Worm (Caenorhabditis elegans): ENCODE measurements around the gene lgc-38.

lgc-38 gene

DNA sequence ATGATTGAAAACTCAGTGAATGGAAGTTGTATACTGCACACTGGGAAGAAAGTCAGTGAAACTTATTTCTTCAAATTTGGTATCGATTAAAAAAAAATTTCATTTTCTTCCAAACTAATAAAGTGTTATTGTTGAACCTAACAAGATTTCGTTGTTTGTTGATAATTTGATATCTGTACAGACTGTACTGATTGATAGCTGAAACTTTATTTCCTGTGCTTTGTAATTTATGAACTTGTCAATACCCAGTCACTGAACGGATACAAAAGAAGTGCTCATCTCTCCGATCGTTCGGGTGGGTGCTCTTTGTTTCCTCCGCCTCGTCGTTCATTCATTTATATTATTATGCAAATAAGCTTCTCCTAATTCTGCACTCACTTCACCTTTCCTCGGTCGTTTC, 39.8 kb upstream of the lgc-38 start, which contains the start of gene F31E3.12:
Gene F31E3.12 (plus strand): TSS at position 301 of the 400 bp plus-strand sequence.
- no peak for TF ChIP-seq tbx-8 (GFP tag; optimal IDR thresholded peaks at IDR 0.05)
- no peak for TF ChIP-seq bed-3 (GFP tag; optimal IDR thresholded peaks at IDR 0.05)
- no peak for TF ChIP-seq sptf-1 (tag; optimal IDR thresholded peaks at IDR 0.05)

DNA sequence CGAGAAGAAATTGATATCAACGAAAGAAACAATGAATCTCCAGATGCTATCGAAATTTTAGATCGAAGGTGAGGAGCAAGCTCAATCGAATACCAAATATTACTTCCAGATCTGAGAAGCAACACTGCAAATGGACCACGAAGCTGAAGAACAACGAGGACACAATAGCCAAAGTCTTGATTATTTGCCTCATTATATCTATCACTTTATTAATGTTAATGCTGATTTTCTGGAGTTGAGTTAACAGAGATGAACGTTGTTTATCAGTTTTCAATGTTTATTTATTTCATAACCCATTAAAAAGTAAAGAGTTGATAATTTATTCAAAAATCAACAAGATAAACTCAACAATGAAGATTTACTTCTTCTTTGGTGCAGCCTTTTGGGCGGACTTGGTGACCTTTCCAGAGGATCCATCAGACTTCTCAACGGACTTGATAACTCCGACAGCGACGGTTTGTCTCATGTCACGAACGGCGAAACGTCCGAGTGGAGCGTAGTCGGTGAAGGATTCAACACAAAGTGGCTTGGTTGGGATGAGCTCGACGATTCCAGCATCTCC, 39.1 kb upstream of the lgc-38 start:
- no peak for TF ChIP-seq bed-3 (GFP tag; optimal IDR thresholded peaks at IDR 0.05)
- TF ChIP-seq nhr-76 (tag; optimal IDR thresholded peaks at IDR 0.05), result no peak
- no peak for TF ChIP-seq ceh-39 (tag; optimal IDR thresholded peaks at IDR 0.05)
- TF ChIP-seq tbx-8 (GFP tag; optimal IDR thresholded peaks at IDR 0.05), result no peak
- TF ChIP-seq nhr-28 (tag; optimal IDR thresholded peaks at IDR 0.05), result no peak
- no peak for TF ChIP-seq sem-2 (GFP tag; optimal IDR thresholded peaks at IDR 0.05)
- no peak for TF ChIP-seq blmp-1 (tag; optimal IDR thresholded peaks at IDR 0.05)
- no peak for TF ChIP-seq ces-1 (GFP tag; optimal IDR thresholded peaks at IDR 0.05)
- TF ChIP-seq lin-32 (GFP tag; optimal IDR thresholded peaks at IDR 0.05), result no peak
- TF ChIP-seq flh-1 (GFP tag; optimal IDR thresholded peaks at IDR 0.05), result no peak
- no peak for TF ChIP-seq elt-1 (tag; optimal IDR thresholded peaks at IDR 0.05; ENCODE audit: borderline replicate concordance, insufficient read depth)
- no peak for TF ChIP-seq mab-5 (tag; optimal IDR thresholded peaks at IDR 0.05)

DNA sequence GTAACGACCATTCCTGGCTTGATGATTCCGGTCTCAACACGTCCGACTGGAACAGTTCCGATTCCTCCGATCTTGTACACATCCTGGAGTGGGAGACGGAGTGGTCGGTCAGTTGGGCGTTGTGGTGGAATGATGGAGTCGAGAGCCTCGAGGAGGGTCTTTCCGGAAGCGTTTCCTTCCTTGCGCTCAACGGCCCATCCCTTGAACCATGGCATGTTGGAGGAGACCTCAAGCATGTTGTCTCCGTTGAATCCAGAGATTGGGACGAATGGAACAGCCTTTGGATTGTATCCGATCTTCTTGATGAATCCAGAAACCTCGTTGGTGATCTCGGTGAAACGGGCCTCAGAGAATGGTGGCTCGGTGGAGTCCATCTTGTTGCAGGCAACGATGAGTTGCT, 38.2 kb upstream of the lgc-38 start:
- TF ChIP-seq ceh-43 (GFP tag; optimal IDR thresholded peaks at IDR 0.05) (no peak), flh-1 (GFP tag; optimal IDR thresholded peaks at IDR 0.05) (no peak), bed-3 (GFP tag; optimal IDR thresholded peaks at IDR 0.05) (no peak), nhr-2 (tag; optimal IDR thresholded peaks at IDR 0.05) (no peak), ceh-83 (GFP tag; optimal IDR thresholded peaks at IDR 0.05) (no peak), mls-2 (tag; optimal IDR thresholded peaks at IDR 0.05) (no peak), M03D4.4 (tag; optimal IDR thresholded peaks at IDR 0.05) (no peak), nhr-76 (tag; optimal IDR thresholded peaks at IDR 0.05) (no peak), tbx-8 (GFP tag; optimal IDR thresholded peaks at IDR 0.05) (no peak), pha-4 (tag; optimal IDR thresholded peaks at IDR 0.05) (no peak), nhr-237 (tag; optimal IDR thresholded peaks at IDR 0.05) (no peak), nhr-12 (tag; optimal IDR thresholded peaks at IDR 0.05) (no peak), drap-1 (GFP tag; optimal IDR thresholded peaks at IDR 0.05) (no peak), mab-5 (tag; optimal IDR thresholded peaks at IDR 0.05) (no peak)

DNA sequence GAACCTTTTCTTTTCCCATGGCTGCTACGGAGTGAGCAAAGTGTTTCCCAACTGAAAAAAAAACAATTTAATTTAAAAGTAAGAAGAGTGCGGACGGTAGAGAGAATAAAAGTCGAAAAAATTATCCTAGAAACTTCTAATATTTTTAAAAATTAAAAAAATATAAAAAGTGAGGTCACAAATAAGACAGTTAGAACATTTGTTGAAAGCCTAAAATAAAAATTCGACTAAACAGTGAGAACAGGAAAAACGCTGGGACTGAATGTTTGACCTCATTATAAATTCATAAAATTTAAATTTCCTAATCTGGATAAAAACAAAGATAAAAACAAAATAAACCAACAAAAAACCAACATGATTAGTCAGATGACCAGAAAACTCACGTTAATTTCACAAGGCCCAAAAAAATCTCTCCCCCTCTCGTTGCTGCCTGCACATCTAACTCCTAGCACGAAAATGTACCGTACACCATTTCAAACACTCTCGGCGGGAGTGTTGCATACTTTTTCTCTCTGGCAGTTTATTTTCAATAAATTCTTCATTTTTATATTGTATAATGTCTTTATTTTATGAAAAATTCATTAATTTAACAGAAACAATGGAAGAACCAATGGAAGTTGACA, 37.2 kb upstream of the lgc-38 start, which contains the start of the genes eef-1A.1 and rfc-4:
Gene eef-1A.1 (minus strand): TSS at position 51 of the 623 bp plus-strand sequence.
Gene rfc-4 (plus strand): TSS at position 592 of the 623 bp plus-strand sequence.
- peak; percentile 100 for TF ChIP-seq lsy-2 (tag; optimal IDR thresholded peaks at IDR 0.05)
- TF ChIP-seq tbx-8 (GFP tag; optimal IDR thresholded peaks at IDR 0.05), result no peak
- TF ChIP-seq bed-3 (GFP tag; optimal IDR thresholded peaks at IDR 0.05), result peak; percentile 18
- peak; percentile 96 for TF ChIP-seq nhr-237 (tag; optimal IDR thresholded peaks at IDR 0.05)
- peak; percentile 91 for TF ChIP-seq lin-13 (tag; optimal IDR thresholded peaks at IDR 0.05)
- TF ChIP-seq zip-8 (tag; optimal IDR thresholded peaks at IDR 0.05), result no peak
- peak; percentile 58 for TF ChIP-seq mls-2 (tag; optimal IDR thresholded peaks at IDR 0.05)
- peak; percentile 63 for TF ChIP-seq elt-3 (tag; optimal IDR thresholded peaks at IDR 0.05)
- peak; percentile 79 for TF ChIP-seq ztf-11 (tag; optimal IDR thresholded peaks at IDR 0.05)
- TF ChIP-seq ceh-39 (tag; optimal IDR thresholded peaks at IDR 0.05), result peak; percentile 97
- TF ChIP-seq drap-1 (GFP tag; optimal IDR thresholded peaks at IDR 0.05), result peak; percentile 71
- no peak for TF ChIP-seq nhr-28 (tag; optimal IDR thresholded peaks at IDR 0.05)
- TF ChIP-seq mab-5 (tag; optimal IDR thresholded peaks at IDR 0.05), result peak; percentile 75
- TF ChIP-seq blmp-1 (tag; optimal IDR thresholded peaks at IDR 0.05), result peak; percentile 19
- peak; percentile 85 for TF ChIP-seq unc-62 (GFP tag; optimal IDR thresholded peaks at IDR 0.05)
- TF ChIP-seq ceh-43 (GFP tag; optimal IDR thresholded peaks at IDR 0.05), result peak; percentile 39
- no peak for TF ChIP-seq nhr-12 (tag; optimal IDR thresholded peaks at IDR 0.05)
- TF ChIP-seq cnd-1 (tag; optimal IDR thresholded peaks at IDR 0.05), result peak; percentile 31
- peak; percentile 80 for TF ChIP-seq nhr-2 (tag; optimal IDR thresholded peaks at IDR 0.05)
- TF ChIP-seq pha-4 (tag; optimal IDR thresholded peaks at IDR 0.05), result peak; percentile 97
- TF ChIP-seq hlh-1 (tag; optimal IDR thresholded peaks at IDR 0.05), result peak; percentile 83
- no peak for TF ChIP-seq snpc-4 (tag; optimal IDR thresholded peaks at IDR 0.05)
- no peak for TF ChIP-seq flh-1 (GFP tag; optimal IDR thresholded peaks at IDR 0.05)
- no peak for TF ChIP-seq sem-2 (GFP tag; optimal IDR thresholded peaks at IDR 0.05)
- TF ChIP-seq M03D4.4 (tag; optimal IDR thresholded peaks at IDR 0.05), result peak; percentile 73
- TF ChIP-seq elt-1 (tag; optimal IDR thresholded peaks at IDR 0.05; ENCODE audit: borderline replicate concordance, insufficient read depth), result no peak
- TF ChIP-seq unc-120 (tag; optimal IDR thresholded peaks at IDR 0.05; ENCODE audit: poor library complexity, severe bottlenecking), result peak; percentile 76
- TF ChIP-seq unc-39 (tag; optimal IDR thresholded peaks at IDR 0.05), result no peak
- no peak for TF ChIP-seq lin-32 (GFP tag; optimal IDR thresholded peaks at IDR 0.05)
- TF ChIP-seq ham-2 (GFP tag; optimal IDR thresholded peaks at IDR 0.05), result no peak
- TF ChIP-seq mep-1 (tag; optimal IDR thresholded peaks at IDR 0.05), result peak; percentile 97
- TF ChIP-seq sptf-1 (tag; optimal IDR thresholded peaks at IDR 0.05), result peak; percentile 87
- TF ChIP-seq ces-1 (GFP tag; optimal IDR thresholded peaks at IDR 0.05), result peak; percentile 89
- TF ChIP-seq ceh-83 (GFP tag; optimal IDR thresholded peaks at IDR 0.05), result no peak
- TF ChIP-seq nhr-76 (tag; optimal IDR thresholded peaks at IDR 0.05), result no peak
